Worm (Caenorhabditis elegans) whole organism, L3 larva: Measurements from ENCODE around the gene str-228.

Source experiments
- R02D3.7 ChIP-seq: fragments of 150-350 bp; optimal IDR thresholded peaks from 2 replicates; lab custom pipeline; 2014; ENCODE audit warnings: missing biosample characterization, missing genetic modification characterization
- ama-1 ChIP-seq: fragments of 150-350 bp; optimal IDR thresholded peaks from 2 replicates; lab custom pipeline; 2018
- ceh-16 ChIP-seq: sonication (generic microtip); optimal IDR thresholded peaks from 2 replicates; lab custom pipeline; 2017; ENCODE audit warnings: missing biosample characterization, missing genetic modification characterization
- ceh-28 ChIP-seq: fragments of 150-350 bp; optimal IDR thresholded peaks from 2 replicates; lab custom pipeline; 2014; ENCODE audit warnings: missing biosample characterization, missing genetic modification reagents, missing genetic modification characterization
- ceh-82 ChIP-seq: fragments of 150-350 bp; optimal IDR thresholded peaks from 2 replicates; lab custom pipeline; 2014; ENCODE audit warnings: missing biosample characterization, missing genetic modification characterization
- daf-12 ChIP-seq: fragments of 150-350 bp; optimal IDR thresholded peaks from 2 replicates; lab custom pipeline; 2014; ENCODE audit warnings: missing biosample characterization, missing genetic modification reagents, missing genetic modification characterization
- egl-27 ChIP-seq: sonication (generic microtip); optimal IDR thresholded peaks from 4 replicates; lab custom pipeline; 2017; ENCODE audit warnings: missing biosample characterization, missing genetic modification reagents, missing genetic modification characterization
- elt-1 ChIP-seq: fragments of 150-350 bp; optimal IDR thresholded peaks from 2 replicates; lab custom pipeline; 2014; ENCODE audit warnings: missing biosample characterization, missing genetic modification characterization
- elt-2 ChIP-seq: sonication (generic microtip); optimal IDR thresholded peaks from 2 replicates; lab custom pipeline; 2016; ENCODE audit warnings: missing genetic modification reagents, mild to moderate bottlenecking, missing genetic modification characterization, missing compliant biosample characterization
- elt-3 ChIP-seq, 3 experiments: fragments of 150-350 bp in 1 of 3; sonication (generic microtip) in 2 of 3; optimal IDR thresholded peaks; 2 replicates in 2 of 3; 4 replicates in 1 of 3; lab custom pipeline; 2014 to 2017; ENCODE audit warnings: missing biosample characterization in 3 of 3, missing genetic modification characterization in 3 of 3
- eor-1 ChIP-seq, 2 experiments: fragments of 150-350 bp; optimal IDR thresholded peaks; 2 replicates each; lab custom pipeline; 2014 to 2018; ENCODE audit warnings: missing biosample characterization in 2 of 2, missing genetic modification characterization in 2 of 2
- fkh-10 ChIP-seq: sonication (generic microtip); optimal IDR thresholded peaks from 2 replicates; lab custom pipeline; 2017; ENCODE audit warnings: missing biosample characterization, missing genetic modification reagents, missing genetic modification characterization
- fkh-2 ChIP-seq: fragments of 150-350 bp; optimal IDR thresholded peaks from 2 replicates; lab custom pipeline; 2014; ENCODE audit warnings: missing biosample characterization, missing genetic modification reagents, missing genetic modification characterization
- fos-1 ChIP-seq: fragments of 150-350 bp; optimal IDR thresholded peaks from 2 replicates; lab custom pipeline; 2014; ENCODE audit warnings: missing biosample characterization, missing genetic modification characterization
- hmg-11 ChIP-seq: sonication (generic microtip); optimal IDR thresholded peaks from 2 replicates; lab custom pipeline; 2016; ENCODE audit warnings: missing genetic modification characterization, missing compliant biosample characterization
- jun-1 ChIP-seq: fragments of 150-350 bp; optimal IDR thresholded peaks from 2 replicates; lab custom pipeline; 2014; ENCODE audit warnings: missing biosample characterization, missing genetic modification reagents, missing genetic modification characterization
- lsy-12 ChIP-seq: sonication (generic microtip); optimal IDR thresholded peaks from 2 replicates; lab custom pipeline; 2016; ENCODE audit warnings: mild to moderate bottlenecking, missing genetic modification characterization, missing compliant biosample characterization
- mdl-1 ChIP-seq: fragments of 150-350 bp; optimal IDR thresholded peaks from 2 replicates; lab custom pipeline; 2014; ENCODE audit warnings: missing biosample characterization, missing genetic modification characterization
- mml-1 ChIP-seq: fragments of 150-350 bp; sonication (generic microtip); optimal IDR thresholded peaks from 3 replicates; lab custom pipeline; 2014; ENCODE audit warnings: missing biosample characterization, missing genetic modification characterization
- nhr-11 ChIP-seq: fragments of 150-350 bp; optimal IDR thresholded peaks from 2 replicates; lab custom pipeline; 2014; ENCODE audit warnings: missing biosample characterization, missing genetic modification characterization
- nhr-23 ChIP-seq: fragments of 150-350 bp; optimal IDR thresholded peaks from 2 replicates; lab custom pipeline; 2014; ENCODE audit warnings: missing biosample characterization, missing genetic modification reagents, missing genetic modification characterization
- nhr-237 ChIP-seq: fragments of 150-350 bp; optimal IDR thresholded peaks from 2 replicates; lab custom pipeline; 2014; ENCODE audit warnings: missing biosample characterization, missing genetic modification characterization
- nhr-25 ChIP-seq: sonication (generic microtip); optimal IDR thresholded peaks from 2 replicates; lab custom pipeline; 2017; ENCODE audit warnings: missing biosample characterization, missing genetic modification characterization
- nhr-28 ChIP-seq: fragments of 150-350 bp; optimal IDR thresholded peaks from 2 replicates; lab custom pipeline; 2014; ENCODE audit warnings: missing biosample characterization, missing genetic modification characterization
- nhr-67 ChIP-seq: fragments of 150-350 bp; optimal IDR thresholded peaks from 2 replicates; lab custom pipeline; 2014; ENCODE audit warnings: missing biosample characterization, missing genetic modification characterization
- nhr-76 ChIP-seq: fragments of 150-350 bp; sonication (generic microtip); optimal IDR thresholded peaks from 5 replicates; lab custom pipeline; 2014; ENCODE audit warnings: missing biosample characterization, missing genetic modification characterization
- nhr-77 ChIP-seq: fragments of 150-350 bp; optimal IDR thresholded peaks from 2 replicates; lab custom pipeline; 2014; ENCODE audit warnings: missing biosample characterization, missing genetic modification characterization
- pqm-1 ChIP-seq: fragments of 150-350 bp; optimal IDR thresholded peaks from 2 replicates; lab custom pipeline; 2017; ENCODE audit warnings: missing biosample characterization, missing genetic modification characterization, inconsistent platforms
- sea-2 ChIP-seq: fragments of 150-350 bp; sonication (generic microtip); optimal IDR thresholded peaks from 4 replicates; lab custom pipeline; 2014; ENCODE audit warnings: missing biosample characterization, missing genetic modification reagents, missing genetic modification characterization
- skn-1 ChIP-seq: fragments of 150-350 bp; optimal IDR thresholded peaks from 2 replicates; lab custom pipeline; 2014; ENCODE audit warnings: missing biosample characterization, missing genetic modification characterization
- snpc-4 ChIP-seq: fragments of 150-350 bp; optimal IDR thresholded peaks from 2 replicates; lab custom pipeline; 2014; ENCODE audit warnings: missing biosample characterization, missing genetic modification characterization
- unc-39 ChIP-seq: sonication (generic microtip); optimal IDR thresholded peaks from 4 replicates; lab custom pipeline; 2017; ENCODE audit warnings: missing biosample characterization, missing genetic modification characterization
- unc-62 ChIP-seq: fragments of 150-350 bp; sonication (generic microtip); optimal IDR thresholded peaks from 4 replicates; lab custom pipeline; 2014; ENCODE audit warnings: missing biosample characterization, missing genetic modification reagents, missing genetic modification characterization
- zag-1 ChIP-seq: fragments of 150-350 bp; optimal IDR thresholded peaks from 2 replicates; lab custom pipeline; 2014; ENCODE audit warnings: missing biosample characterization, missing genetic modification characterization
- ztf-11 ChIP-seq: fragments of 150-350 bp; optimal IDR thresholded peaks from 2 replicates; lab custom pipeline; 2014; ENCODE audit warnings: missing biosample characterization, missing genetic modification characterization
- ztf-4 ChIP-seq: fragments of 150-350 bp; optimal IDR thresholded peaks from 2 replicates; lab custom pipeline; 2014; ENCODE audit warnings: missing biosample characterization, missing genetic modification characterization

Gene str-228

ce11 chrV:3546517-3546916 lies 36.5 kb downstream of the str-228 start, which contains the start of gene srbc-68:
srbc-68 (minus strand) TSS chrV:3546617.
- no peak for TF ChIP-seq nhr-237 (tag; lab: Kevin White, UChicago)
- no peak for TF ChIP-seq ceh-82 (tag; lab: Kevin White, UChicago)
- no peak for TF ChIP-seq skn-1 (tag; lab: Kevin White, UChicago)
- TF ChIP-seq elt-3 (tag; optimal IDR thresholded peaks at IDR 0.05; lab: Kevin White, UChicago), result no peak
- no peak for TF ChIP-seq zag-1 (tag; lab: Kevin White, UChicago)
- TF ChIP-seq sea-2 (GFP tag; lab: Kevin White, UChicago), result no peak
- no peak for TF ChIP-seq nhr-28 (tag; lab: Kevin White, UChicago)
- TF ChIP-seq egl-27, result no peak
- TF ChIP-seq nhr-25, result no peak
- no peak for TF ChIP-seq mdl-1
- no peak for TF ChIP-seq ztf-11 (tag; lab: Kevin White, UChicago)
- TF ChIP-seq eor-1 (tag; optimal IDR thresholded peaks at IDR 0.05; lab: Kevin White, UChicago), result no peak
- TF ChIP-seq mml-1, result no peak
- no peak for TF ChIP-seq nhr-77
- no peak for TF ChIP-seq pqm-1 (tag; lab: Kevin White, UChicago)
- no peak for TF ChIP-seq snpc-4
- TF ChIP-seq nhr-11 (tag; lab: Kevin White, UChicago), result no peak
- TF ChIP-seq elt-2 (tag; lab: Kevin White, UChicago), result no peak
- TF ChIP-seq hmg-11, result no peak

- TF ChIP-seq pqm-1 (tag; lab: Kevin White, UChicago) (no peak), elt-2 (tag; lab: Kevin White, UChicago) (no peak), unc-39 (tag; lab: Kevin White, UChicago) (no peak), R02D3.7 (tag; lab: Kevin White, UChicago) (no peak), mml-1 (no peak), mdl-1 (no peak), ceh-16 (tag; lab: Kevin White, UChicago) (no peak), ceh-28 (tag; lab: Kevin White, UChicago) (no peak), skn-1 (tag; lab: Kevin White, UChicago) (no peak), elt-3 (tag; optimal IDR thresholded peaks at IDR 0.05; lab: Kevin White, UChicago) (no peak), hmg-11 (no peak), nhr-25 (no peak), ztf-4 (tag; lab: Kevin White, UChicago) (no peak), fkh-2 (tag; lab: Kevin White, UChicago) (no peak), fkh-10 (no peak), egl-27 (no peak), nhr-67 (tag; lab: Kevin White, UChicago) (no peak)
- TF ChIP-seq, all 47 proteins: peak for 0
Measured at ce11 chrV:3548798-3549197, 38.8 kb downstream of the str-228 start, which contains the start of gene srw-130. srw-130 (minus strand) TSS chrV:3548898.

ce11 chrV:3549553-3549952 lies 39.6 kb downstream of the str-228 start, which contains the start of gene sri-21:
sri-21 (plus strand) TSS chrV:3549853.
- TF ChIP-seq mdl-1 (no peak), daf-12 (tag; lab: Kevin White, UChicago) (no peak), fkh-10 (no peak), jun-1 (tag; lab: Kevin White, UChicago) (no peak), skn-1 (tag; lab: Kevin White, UChicago) (no peak), ztf-11 (tag; lab: Kevin White, UChicago) (no peak)

ce11 chrV:3551765-3552164 lies 41.8 kb downstream of the str-228 start, which contains the start of gene grl-28:
grl-28 (minus strand) TSS chrV:3551865.
- TF ChIP-seq fos-1 (tag; lab: Kevin White, UChicago) (no peak), ceh-16 (tag; lab: Kevin White, UChicago) (no peak), lsy-12 (tag; lab: Kevin White, UChicago) (no peak), jun-1 (tag; lab: Kevin White, UChicago) (no peak), snpc-4 (no peak), nhr-76 (tag; lab: Kevin White, UChicago) (no peak), nhr-23 (tag; lab: Kevin White, UChicago) (no peak), ama-1 (no peak), sea-2 (GFP tag; lab: Kevin White, UChicago) (no peak), fkh-10 (no peak), fkh-2 (tag; lab: Kevin White, UChicago) (no peak), elt-1 (tag; lab: Kevin White, UChicago) (no peak), unc-62 (GFP tag; lab: Kevin White, UChicago) (no peak)
- TF ChIP-seq, all 47 proteins: peak for 0
